Worm (Caenorhabditis elegans) whole organism, L1 larva: ENCODE data around the gene vha-17.
"Not testable (repeated sequence)": the region's sequence is repeated elsewhere in the genome, so short reads cannot be mapped to it uniquely, and the experiment has no call there.

ENCODE experiments used
- aha-1 ChIP-seq: fragments of 150-350 bp; optimal IDR thresholded peaks from 2 replicates; lab custom pipeline; 2014; ENCODE audit warnings: missing biosample characterization, missing genetic modification characterization
- ama-1 ChIP-seq: fragments of 150-350 bp; optimal IDR thresholded peaks from 2 replicates; lab custom pipeline; 2014
- blmp-1 ChIP-seq: fragments of 150-350 bp; optimal IDR thresholded peaks from 2 replicates; lab custom pipeline; 2014; ENCODE audit warnings: missing biosample characterization, missing genetic modification characterization
- ceh-63 ChIP-seq: fragments of 200-800 bp; sonication (Bioruptor generic); optimal IDR thresholded peaks from 2 replicates; lab custom pipeline; 2018; ENCODE audit warnings: mild to moderate bottlenecking, missing genetic modification characterization, missing compliant biosample characterization
- ceh-82 ChIP-seq, 3 experiments: fragments of 150-350 bp in 1 of 3; sonication (generic microtip) in 2 of 3; optimal IDR thresholded peaks; 2 replicates each; lab custom pipeline; 2014 to 2017; ENCODE audit warnings: missing biosample characterization in 3 of 3, missing genetic modification characterization in 3 of 3
- ceh-90 ChIP-seq: sonication (generic microtip); optimal IDR thresholded peaks from 2 replicates; lab custom pipeline; 2016; ENCODE audit warnings: missing genetic modification characterization, missing compliant biosample characterization
- ces-1 ChIP-seq: fragments of 150-350 bp; optimal IDR thresholded peaks from 2 replicates; lab custom pipeline; 2014; ENCODE audit warnings: missing biosample characterization, missing genetic modification reagents, missing genetic modification characterization
- dsc-1 ChIP-seq: sonication (generic microtip); optimal IDR thresholded peaks from 2 replicates; lab custom pipeline; 2016; ENCODE audit warnings: mild to moderate bottlenecking, missing genetic modification characterization, missing compliant biosample characterization
- efl-1 ChIP-seq, 4 experiments: fragments of 150-350 bp; optimal IDR thresholded peaks in 3 of 4; peaks in 1 of 4; 1 replicate in 1 of 4; 2 replicates in 3 of 4; lab custom pipeline; 2014; ENCODE audit warnings: missing biosample characterization in 2 of 4, missing genetic modification characterization in 2 of 4, missing genetic modification reagents in 2 of 4
- egl-27 ChIP-seq, 2 experiments: fragments of 150-350 bp in 1 of 2; sonication (generic microtip); optimal IDR thresholded peaks; 3 replicates each; lab custom pipeline; 2017 to 2018; ENCODE audit warnings: missing biosample characterization in 2 of 2, missing genetic modification characterization in 2 of 2, missing genetic modification reagents in 2 of 2
- elt-2 ChIP-seq: sonication (generic microtip); optimal IDR thresholded peaks from 2 replicates; lab custom pipeline; 2016; ENCODE audit warnings: missing genetic modification characterization, mild to moderate bottlenecking, inconsistent platforms, missing compliant biosample characterization, missing genetic modification reagents
- elt-3 ChIP-seq, 6 experiments: fragments of 150-350 bp in 1 of 6; sonication (generic microtip); optimal IDR thresholded peaks; 2 replicates each; lab custom pipeline; 2017 to 2018; ENCODE audit warnings: missing biosample characterization in 6 of 6, missing genetic modification characterization in 6 of 6, inconsistent platforms in 1 of 6
- fkh-4 ChIP-seq: sonication (generic microtip); optimal IDR thresholded peaks from 2 replicates; lab custom pipeline; 2016; ENCODE audit warnings: missing compliant biosample characterization, missing genetic modification characterization, borderline replicate concordance
- fos-1 ChIP-seq: fragments of 150-350 bp; optimal IDR thresholded peaks from 2 replicates; lab custom pipeline; 2014; ENCODE audit warnings: missing biosample characterization, missing genetic modification characterization
- grh-1 ChIP-seq: fragments of 200-800 bp; sonication (Bioruptor generic); IDR thresholded peaks from 2 replicates; pipeline ENCODE4 v1.3.6; 2022; ENCODE audit warnings: missing genetic modification reagents, missing genetic modification characterization, missing compliant biosample characterization
- hlh-17 ChIP-seq: fragments of 200-800 bp; sonication (Bioruptor generic); optimal IDR thresholded peaks from 2 replicates; lab custom pipeline; 2018; ENCODE audit warnings: missing genetic modification characterization, mild to moderate bottlenecking, missing compliant biosample characterization, moderate library complexity, borderline replicate concordance
- hpl-2 ChIP-seq: fragments of 150-350 bp; optimal IDR thresholded peaks from 2 replicates; lab custom pipeline; 2014; ENCODE audit warnings: missing biosample characterization, missing genetic modification reagents, missing genetic modification characterization
- isw-1 ChIP-seq: fragments of 200-800 bp; sonication (Bioruptor generic); IDR thresholded peaks from 2 replicates; pipeline ENCODE4 v1.3.6; 2022; ENCODE audit warnings: missing genetic modification characterization, missing compliant biosample characterization
- jun-1 ChIP-seq: fragments of 150-350 bp; optimal IDR thresholded peaks from 2 replicates; lab custom pipeline; 2014; ENCODE audit warnings: missing biosample characterization, missing genetic modification reagents, missing genetic modification characterization
- lin-14 ChIP-seq: fragments of 200-800 bp; sonication (Bioruptor generic); optimal IDR thresholded peaks from 2 replicates; lab custom pipeline; 2018; ENCODE audit warnings: mild to moderate bottlenecking, missing genetic modification characterization, moderate library complexity, missing compliant biosample characterization
- lin-15B ChIP-seq: fragments of 150-350 bp; sonication (generic microtip); optimal IDR thresholded peaks from 3 replicates; lab custom pipeline; 2014; ENCODE audit warnings: missing biosample characterization, missing genetic modification characterization
- lin-35 ChIP-seq, 2 experiments: fragments of 150-350 bp; optimal IDR thresholded peaks; 2 replicates each; lab custom pipeline; 2014; ENCODE audit warnings: missing biosample characterization in 2 of 2, missing genetic modification characterization in 2 of 2, missing genetic modification reagents in 2 of 2
- lin-39 ChIP-seq: fragments of 150-350 bp; optimal IDR thresholded peaks from 2 replicates; lab custom pipeline; 2014; ENCODE audit warnings: missing biosample characterization, missing genetic modification reagents, missing genetic modification characterization
- lsy-2 ChIP-seq, 2 experiments: fragments of 150-350 bp; optimal IDR thresholded peaks; 2 replicates each; lab custom pipeline; 2014; ENCODE audit warnings: missing biosample characterization in 2 of 2, missing genetic modification characterization in 2 of 2
- mdl-1 ChIP-seq, 2 experiments: fragments of 150-350 bp; optimal IDR thresholded peaks; 2 replicates each; lab custom pipeline; 2014 to 2017; ENCODE audit warnings: missing biosample characterization in 2 of 2, missing genetic modification characterization in 2 of 2, inconsistent platforms in 1 of 2
- nhr-19 ChIP-seq: fragments of 200-800 bp; sonication (Bioruptor generic); conservative IDR thresholded peaks from 2 replicates; pipeline ENCODE4 v1.3.6; 2022; ENCODE audit warnings: missing genetic modification characterization, missing compliant biosample characterization
- nhr-20 ChIP-seq: sonication (generic microtip); optimal IDR thresholded peaks from 2 replicates; lab custom pipeline; 2016; ENCODE audit warnings: mild to moderate bottlenecking, missing genetic modification characterization, missing compliant biosample characterization
- nhr-28 ChIP-seq: fragments of 150-350 bp; optimal IDR thresholded peaks from 2 replicates; lab custom pipeline; 2014; ENCODE audit warnings: missing biosample characterization, missing genetic modification characterization
- nhr-47 ChIP-seq: sonication (generic microtip); optimal IDR thresholded peaks from 2 replicates; lab custom pipeline; 2016; ENCODE audit warnings: mild to moderate bottlenecking, missing genetic modification characterization, moderate library complexity, missing compliant biosample characterization
- nhr-71 ChIP-seq: sonication (generic microtip); optimal IDR thresholded peaks from 2 replicates; lab custom pipeline; 2016; ENCODE audit warnings: mild to moderate bottlenecking, missing genetic modification characterization, moderate library complexity, missing compliant biosample characterization
- nhr-90 ChIP-seq: sonication (generic microtip); optimal IDR thresholded peaks from 2 replicates; lab custom pipeline; 2016; ENCODE audit warnings: mild to moderate bottlenecking, missing genetic modification characterization, missing compliant biosample characterization; ENCODE audit not compliant: poor library complexity
- pag-3 ChIP-seq: sonication (generic microtip); optimal IDR thresholded peaks from 2 replicates; lab custom pipeline; 2017; ENCODE audit warnings: missing genetic modification characterization, mild to moderate bottlenecking, missing compliant biosample characterization, antibody characterized with exemption, borderline replicate concordance; ENCODE audit not compliant: insufficient read depth
- pax-3 ChIP-seq: fragments of 200-800 bp; sonication (Bioruptor generic); optimal IDR thresholded peaks from 2 replicates; lab custom pipeline; 2018; ENCODE audit warnings: mild to moderate bottlenecking, missing genetic modification characterization, moderate library complexity, missing compliant biosample characterization
- sup-37 ChIP-seq: fragments of 200-800 bp; sonication (Bioruptor generic); optimal IDR thresholded peaks from 2 replicates; lab custom pipeline; 2018; ENCODE audit warnings: mild to moderate bottlenecking, missing genetic modification characterization, missing compliant biosample characterization
- swsn-7 ChIP-seq: sonication (generic microtip); optimal IDR thresholded peaks from 2 replicates; lab custom pipeline; 2016; ENCODE audit warnings: missing genetic modification characterization, missing compliant biosample characterization
- tbx-2 ChIP-seq: sonication (generic microtip); optimal IDR thresholded peaks from 2 replicates; lab custom pipeline; 2016; ENCODE audit warnings: missing genetic modification characterization, missing compliant biosample characterization
- tlp-1 ChIP-seq: fragments of 150-350 bp; optimal IDR thresholded peaks from 2 replicates; lab custom pipeline; 2014; ENCODE audit warnings: missing biosample characterization, missing genetic modification characterization
- unc-130 ChIP-seq: fragments of 150-350 bp; optimal IDR thresholded peaks from 2 replicates; lab custom pipeline; 2017; ENCODE audit warnings: missing biosample characterization, missing genetic modification characterization, inconsistent platforms
- xbp-1 ChIP-seq: sonication (generic microtip); optimal IDR thresholded peaks from 2 replicates; lab custom pipeline; 2016; ENCODE audit warnings: missing genetic modification characterization, missing compliant biosample characterization
- zag-1 ChIP-seq: fragments of 150-350 bp; optimal IDR thresholded peaks from 2 replicates; lab custom pipeline; 2014; ENCODE audit warnings: missing biosample characterization, missing genetic modification characterization
- ztf-11 ChIP-seq, 2 experiments: sonication (generic microtip); optimal IDR thresholded peaks; 2 replicates each; lab custom pipeline; 2016 to 2017; ENCODE audit warnings: missing genetic modification characterization in 2 of 2, missing biosample characterization in 1 of 2, missing compliant biosample characterization in 1 of 2
- ztf-4 ChIP-seq: fragments of 150-350 bp; optimal IDR thresholded peaks from 2 replicates; lab custom pipeline; 2014; ENCODE audit warnings: missing biosample characterization, missing genetic modification characterization

vha-17 gene

DNA sequence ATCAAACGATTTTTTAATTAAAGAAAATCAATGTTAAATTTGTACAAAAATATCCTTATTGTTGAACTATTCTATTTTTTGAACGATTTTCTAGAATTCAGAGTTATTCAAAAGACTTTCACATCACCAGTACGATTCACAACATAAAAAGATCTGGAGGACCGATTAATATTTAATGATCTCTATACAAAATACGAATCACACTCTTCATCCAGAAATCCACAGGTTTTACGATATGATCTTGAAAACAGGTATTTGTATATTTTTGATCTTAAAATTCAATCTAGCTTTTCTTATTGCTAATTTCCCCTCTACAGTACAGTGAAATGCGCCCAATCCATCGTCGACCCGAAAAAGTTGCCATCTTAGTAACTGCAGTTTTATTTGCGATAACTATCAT, 17.0 kb upstream of the vha-17 start, which contains the start of gene F49C12.5:
Gene F49C12.5, plus strand, starts transcription at position 301 of the 400 bp plus-strand sequence.
- no peak for TF ChIP-seq lin-39
- TF ChIP-seq fos-1 = no peak

DNA sequence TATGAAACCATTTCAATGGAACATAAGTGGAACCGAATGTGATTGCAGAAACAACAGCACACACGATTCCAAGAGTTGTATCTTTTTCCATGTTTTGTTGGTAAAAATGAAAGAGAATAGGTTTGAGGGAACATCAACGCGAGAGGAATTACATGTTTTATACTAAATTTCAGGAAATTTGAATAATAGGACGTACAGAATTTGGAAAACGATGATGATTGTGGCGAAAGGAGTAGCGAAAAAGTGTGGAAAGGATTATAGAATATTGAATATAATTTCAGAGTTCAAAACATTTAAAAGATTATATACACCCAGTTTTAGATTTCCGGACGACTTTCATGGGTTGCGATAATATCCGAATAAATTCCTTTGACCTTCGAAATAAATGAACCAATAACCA, 12.6 kb upstream of the vha-17 start, which contains the start of gene F49C12.6:
Gene F49C12.6, minus strand, starts transcription at position 101 of the 400 bp plus-strand sequence.
- TF ChIP-seq zag-1 (tag; lab: Kevin White, UChicago) = no peak
- no peak for TF ChIP-seq nhr-47
- no peak for TF ChIP-seq hpl-2 (GFP tag; lab: Kevin White, UChicago)
- no peak for TF ChIP-seq lin-15B (tag; lab: Kevin White, UChicago)
- no peak for TF ChIP-seq elt-3 (tag; optimal IDR thresholded peaks at IDR 0.05; lab: Kevin White, UChicago)
- TF ChIP-seq grh-1 = no peak
- no peak for TF ChIP-seq elt-2
- TF ChIP-seq ceh-90 (tag; lab: Kevin White, UChicago) = no peak
- TF ChIP-seq sup-37 (GFP tag; lab: Kevin White, UChicago) = no peak
- TF ChIP-seq nhr-71 (tag; lab: Kevin White, UChicago) = no peak
- no peak for TF ChIP-seq xbp-1 (tag; lab: Kevin White, UChicago)
- TF ChIP-seq aha-1 (tag; lab: Kevin White, UChicago) = no peak
- TF ChIP-seq isw-1 (GFP tag; lab: Robert Waterston, UW) = no peak
- no peak for TF ChIP-seq fkh-4 (tag; lab: Kevin White, UChicago)

DNA sequence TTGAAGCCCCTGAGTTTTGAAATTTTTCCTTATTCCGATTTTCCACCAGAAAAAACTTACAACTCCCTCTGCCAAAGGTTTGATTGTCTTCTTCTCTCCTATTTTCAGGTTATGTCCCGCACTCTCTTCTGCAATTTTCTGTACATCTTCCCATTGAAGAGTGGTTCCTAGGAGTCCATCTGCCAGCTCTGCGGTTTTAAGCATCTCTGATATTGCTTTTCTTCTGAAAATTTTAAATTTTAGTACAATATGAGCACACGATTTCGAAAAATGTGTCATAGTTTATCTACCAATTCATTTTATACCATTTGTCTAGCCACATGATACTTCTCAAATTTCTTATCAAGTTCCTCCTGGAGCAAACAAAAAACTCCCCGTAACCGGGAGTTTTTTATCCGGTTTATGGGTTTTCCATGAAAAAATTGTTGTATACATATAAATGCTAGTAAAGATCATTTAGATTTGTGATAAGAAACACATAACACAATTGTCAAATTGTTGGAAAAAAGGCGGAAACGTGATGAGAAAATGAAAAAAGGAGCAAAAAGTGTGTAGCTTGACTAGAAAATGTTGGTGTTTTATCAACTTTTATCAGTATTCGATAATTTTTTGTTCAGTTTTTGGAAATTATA, 10.6 kb upstream of the vha-17 start:
- TF ChIP-seq ces-1 (GFP tag; lab: Kevin White, UChicago) (no peak), nhr-20 (peak; percentile 7), elt-2 (peak; percentile 90), nhr-19 (no peak), nhr-28 (no peak), efl-1 (optimal IDR thresholded peaks at IDR 0.05; lab: Kevin White, UChicago) (no peak), efl-1 (GFP tag; optimal IDR thresholded peaks at IDR 0.05 in 1 of 2; lab: Kevin White, UChicago) (peak in 1 of 2 experiments; percentile 75), lsy-2 (tag; optimal IDR thresholded peaks at IDR 0.05; lab: Kevin White, UChicago) (no peak), unc-130 (no peak), hlh-17 (no peak), lin-15B (tag; lab: Kevin White, UChicago) (no peak)

- TF ChIP-seq pax-3; tlp-1 (tag; lab: Kevin White, UChicago); tbx-2: not testable (repeated sequence)
Measured at ce11 chrIV:9312827-9313226, 8.8 kb upstream of the vha-17 start, which contains the start of gene F49C12.7. Gene F49C12.7, minus strand, starts transcription at chrIV:9312927.

DNA sequence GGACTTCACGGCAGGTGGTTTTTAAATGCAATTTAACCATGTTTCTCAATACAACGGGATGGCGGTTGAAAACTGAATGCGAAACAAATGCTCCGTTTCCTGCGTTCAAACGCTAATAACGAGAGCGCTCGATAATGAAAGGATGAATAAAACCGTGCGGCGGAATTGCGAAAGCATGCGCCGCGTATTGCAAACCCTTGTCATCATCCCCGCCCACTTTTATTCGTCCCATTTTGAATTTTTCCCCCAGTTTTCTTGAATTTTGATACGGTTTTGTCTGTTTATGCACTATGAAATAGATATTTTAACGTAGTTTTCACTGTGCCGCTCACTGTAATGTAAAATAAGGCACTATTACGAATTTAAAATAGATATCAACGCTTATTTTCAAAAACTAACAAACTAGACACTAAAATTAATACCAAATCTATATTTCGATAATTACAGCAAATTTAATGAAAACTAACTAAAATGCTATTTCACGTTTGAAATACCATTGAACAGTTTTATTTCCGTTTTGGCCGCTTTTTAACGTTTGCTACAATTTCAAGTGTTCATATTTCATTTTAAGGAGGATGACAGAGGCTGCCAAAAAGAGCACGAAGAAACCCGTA, 5.4 kb upstream of the vha-17 start, which contains the start of the genes F49C12.9 and rpn-7:
Gene F49C12.9, minus strand, starts transcription at position 148 of the 614 bp plus-strand sequence.
Gene rpn-7, plus strand, starts transcription at position 564 of the 614 bp plus-strand sequence.
- TF ChIP-seq grh-1 = no peak
- no peak for TF ChIP-seq ceh-63 (GFP tag; lab: Kevin White, UChicago)
- TF ChIP-seq blmp-1 (tag; lab: Kevin White, UChicago) = peak; percentile 25
- no peak for TF ChIP-seq ces-1 (GFP tag; lab: Kevin White, UChicago)
- TF ChIP-seq ceh-82 (tag; optimal IDR thresholded peaks at IDR 0.05; lab: Kevin White, UChicago) = peak in 2 of 3 experiments; percentile 19 to 41
- peak; percentile 30 to 53 for TF ChIP-seq lin-35 (GFP tag; optimal IDR thresholded peaks at IDR 0.05; lab: Kevin White, UChicago)
- no peak for TF ChIP-seq aha-1 (tag; lab: Kevin White, UChicago)
- TF ChIP-seq efl-1 (optimal IDR thresholded peaks at IDR 0.05; lab: Kevin White, UChicago) = peak; percentile 52 to 58
- peak; percentile 36 to 94 for TF ChIP-seq efl-1 (GFP tag; optimal IDR thresholded peaks at IDR 0.05 in 1 of 2; lab: Kevin White, UChicago)
- no peak for TF ChIP-seq jun-1 (tag; lab: Kevin White, UChicago)
- peak; percentile 37 for TF ChIP-seq nhr-47
- TF ChIP-seq nhr-90 (tag; lab: Kevin White, UChicago) = no peak
- no peak for TF ChIP-seq ama-1 (lab: Kevin White, UChicago)
- no peak for TF ChIP-seq egl-27 (tag; optimal IDR thresholded peaks at IDR 0.05; lab: Kevin White, UChicago)
- TF ChIP-seq lin-14 (GFP tag; lab: Kevin White, UChicago) = no peak
- no peak for TF ChIP-seq ztf-11 (tag; optimal IDR thresholded peaks at IDR 0.05; lab: Kevin White, UChicago)
- peak; percentile 7 for TF ChIP-seq dsc-1
- peak; percentile 61 for TF ChIP-seq unc-130
- TF ChIP-seq pag-3 (tag; lab: Kevin White, UChicago) = no peak
- peak; percentile 36 for TF ChIP-seq xbp-1 (tag; lab: Kevin White, UChicago)
- TF ChIP-seq fos-1 = no peak
- peak in 1 of 2 experiments; percentile 20 for TF ChIP-seq mdl-1 (tag; optimal IDR thresholded peaks at IDR 0.05; lab: Kevin White, UChicago)
- TF ChIP-seq ztf-4 (tag; lab: Kevin White, UChicago) = no peak
- TF ChIP-seq swsn-7 = peak; percentile 37
